Comparison of ENCODE assay signal across 2 fruit fly cellular contexts in the genomic region with DNA sequence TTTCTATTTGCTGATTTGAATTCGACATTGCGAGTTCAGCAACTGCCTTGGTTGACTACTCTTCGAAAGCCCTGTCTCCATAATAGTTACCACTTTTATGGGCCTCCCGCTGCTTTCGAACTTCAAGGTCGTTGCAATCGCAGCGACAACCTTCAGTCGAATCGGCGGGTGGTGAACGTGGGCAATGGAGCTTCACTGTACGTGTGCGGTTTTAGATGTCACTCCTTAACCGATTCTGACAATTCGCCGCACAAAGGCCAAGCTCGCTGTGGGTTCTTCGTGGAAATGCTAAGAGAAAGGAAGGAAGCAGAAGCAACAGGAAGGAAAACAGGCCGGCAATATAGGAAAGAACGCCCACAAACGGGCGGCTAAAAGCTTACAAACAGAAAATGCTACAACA.
TF ChIP-seq lines count a peak whose summit lies in the region.

No protein-coding gene starts in this region.

- no peak for TF ChIP-seq CTCF in whole organism, embryonic (GFP tag; optimal IDR thresholded peaks at IDR 0.05; lab: Kevin White, UChicago)

TF ChIP-seq in whole organism, embryonic, 481 proteins besides CTCF, POLR2A, EP300 and RAD21:
- TF ChIP-seq CG11504 (tag; optimal IDR thresholded peaks at IDR 0.05; lab: Kevin White, UChicago) (no peak), CG3995 (GFP tag; optimal IDR thresholded peaks at IDR 0.05; lab: Kevin White, UChicago) (no peak), toy (GFP tag; IDR thresholded peaks at IDR 0.05; lab: Robert Waterston, UW) (no peak), grau (tag; optimal IDR thresholded peaks at IDR 0.05; lab: Kevin White, UChicago) (peak; percentile 16), Stat92E (GFP tag; optimal IDR thresholded peaks at IDR 0.05; lab: Kevin White, UChicago) (no peak), salm (tag; optimal IDR thresholded peaks at IDR 0.05; lab: Kevin White, UChicago) (no peak), ato (GFP tag; IDR thresholded peaks at IDR 0.05; lab: Robert Waterston, UW; ENCODE audit: partially characterized antibody) (no peak), CG9876 (GFP tag; optimal IDR thresholded peaks at IDR 0.05; lab: Kevin White, UChicago) (no peak), Bteb2 (GFP tag; optimal IDR thresholded peaks at IDR 0.05; lab: Kevin White, UChicago) (no peak), vvl (GFP tag; IDR thresholded peaks at IDR 0.05; lab: Robert Waterston, UW) (no peak), CG7786 (GFP tag; optimal IDR thresholded peaks at IDR 0.05; lab: Kevin White, UChicago) (no peak), CG13296 (GFP tag; optimal IDR thresholded peaks at IDR 0.05; lab: Kevin White, UChicago) (no peak), CG1792 (GFP tag; optimal IDR thresholded peaks at IDR 0.05; lab: Kevin White, UChicago) (no peak), Lhr (GFP tag; optimal IDR thresholded peaks at IDR 0.05; lab: Kevin White, UChicago) (no peak), Ets65A (GFP tag; lab: Kevin White, UChicago) (peak; percentile 79), Med (GFP tag; lab: Kevin White, UChicago) (peak; percentile 61), CG6175 (GFP tag; IDR thresholded peaks at IDR 0.05; lab: Robert Waterston, UW) (no peak)

TF ChIP-seq in whole organism, pupa, 21 proteins besides CTCF, POLR2A, EP300 and RAD21:
- no peak for TF ChIP-seq fd96Ca (GFP tag; IDR thresholded peaks at IDR 0.05; lab: Robert Waterston, UW)
- no peak for TF ChIP-seq Snoo (tag; optimal IDR thresholded peaks at IDR 0.05; lab: Kevin White, UChicago)
- no peak for TF ChIP-seq rn (GFP tag; IDR thresholded peaks at IDR 0.05; lab: Robert Waterston, UW)
- peak; percentile 11; the same call in 1 of the 3 replicates for TF ChIP-seq CG4496 (GFP tag; IDR thresholded peaks at IDR 0.05; lab: Robert Waterston, UW)
- no peak for TF ChIP-seq gl (tag; optimal IDR thresholded peaks at IDR 0.05; lab: Kevin White, UChicago)
- TF ChIP-seq CG32121 (GFP tag; IDR thresholded peaks at IDR 0.05; lab: Robert Waterston, UW) = no peak
- no peak for TF ChIP-seq Ets98B (GFP tag; IDR thresholded peaks at IDR 0.05; lab: Robert Waterston, UW)
TF ChIP-seq in whole organism, pupa: peak in this region for 1.
